Worm (Caenorhabditis elegans) whole organism, midembryonic: Measurements from ENCODE around the gene sri-39.
A peak's percentile ranks its signal among the peaks of the same experiment; 100 is the strongest.

Experiments
- T22C8.4 ChIP-seq: fragments of 200-800 bp; sonication (Bioruptor generic); IDR thresholded peaks from 2 replicates; pipeline ENCODE4 v1.3.6; 2022; ENCODE audit warnings: missing genetic modification characterization, missing compliant biosample characterization
- cog-1 ChIP-seq: sonication (generic microtip); optimal IDR thresholded peaks from 2 replicates; lab custom pipeline; 2016; ENCODE audit warnings: missing genetic modification characterization, missing compliant biosample characterization
- flt-1 ChIP-seq: fragments of 200-800 bp; sonication (Bioruptor generic); IDR thresholded peaks from 2 replicates; pipeline ENCODE4 v1.3.6; 2022; ENCODE audit warnings: missing genetic modification characterization, missing compliant biosample characterization
- klf-2 ChIP-seq: fragments of 200-800 bp; sonication (Bioruptor generic); conservative IDR thresholded peaks from 2 replicates; pipeline ENCODE4 v1.3.6; 2022; ENCODE audit warnings: missing genetic modification reagents, missing genetic modification characterization, missing compliant biosample characterization
- med-1 ChIP-seq: sonication (generic microtip); optimal IDR thresholded peaks from 2 replicates; lab custom pipeline; 2017; ENCODE audit warnings: missing genetic modification characterization, mild to moderate bottlenecking, missing compliant biosample characterization, antibody characterized with exemption, missing genetic modification reagents; ENCODE audit not compliant: insufficient read depth
- ref-1 ChIP-seq: fragments of 200-800 bp; sonication (Bioruptor generic); conservative IDR thresholded peaks from 2 replicates; pipeline ENCODE4 v1.3.6; 2022; ENCODE audit warnings: missing genetic modification reagents, missing genetic modification characterization, missing compliant biosample characterization
- tab-1 ChIP-seq: fragments of 200-800 bp; sonication (Bioruptor generic); IDR thresholded peaks from 2 replicates; pipeline ENCODE4 v1.3.6; 2022; ENCODE audit warnings: missing genetic modification characterization, missing compliant biosample characterization
- ztf-23 ChIP-seq: fragments of 200-800 bp; sonication (Bioruptor generic); IDR thresholded peaks from 2 replicates; pipeline ENCODE4 v1.3.6; 2022; ENCODE audit warnings: missing genetic modification reagents, missing genetic modification characterization, missing compliant biosample characterization
- ztf-29 ChIP-seq: fragments of 200-800 bp; sonication (Bioruptor generic); IDR thresholded peaks from 2 replicates; pipeline ENCODE4 v1.3.6; 2022; ENCODE audit warnings: missing genetic modification reagents, missing genetic modification characterization, missing compliant biosample characterization

Gene sri-39

DNA sequence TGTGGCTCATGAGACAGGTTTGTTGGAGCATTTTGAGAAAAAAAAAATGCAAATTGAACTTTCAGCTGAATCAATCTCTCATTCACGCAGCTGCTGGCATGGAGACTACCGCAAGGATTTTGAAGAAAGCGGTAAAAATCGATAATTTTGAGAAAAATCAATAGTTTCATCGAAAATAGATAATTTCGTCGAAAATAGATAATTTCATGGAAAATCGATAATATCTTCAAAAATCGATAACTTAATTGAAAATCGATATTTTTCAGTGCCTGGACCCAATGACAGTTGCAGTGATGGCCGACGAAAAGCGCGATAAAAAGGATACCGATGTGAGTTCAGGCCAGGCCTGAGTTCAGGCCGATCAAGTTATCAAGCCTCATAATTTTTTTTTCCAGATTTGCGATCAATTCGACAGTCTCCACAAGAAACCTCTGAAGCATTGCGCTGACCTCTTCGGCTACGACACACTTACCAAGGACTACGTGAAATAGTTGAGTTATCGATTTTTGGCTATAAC is 35.7 kb downstream of the sri-39 start, which contains the start of gene D2062.4:
D2062.4 (plus strand) TSS at position 467 of the 517 bp plus-strand sequence.
- peak; percentile 53; the same call in 1 of the 2 replicates for TF ChIP-seq T22C8.4 (GFP tag; lab: Robert Waterston, UW)

DNA sequence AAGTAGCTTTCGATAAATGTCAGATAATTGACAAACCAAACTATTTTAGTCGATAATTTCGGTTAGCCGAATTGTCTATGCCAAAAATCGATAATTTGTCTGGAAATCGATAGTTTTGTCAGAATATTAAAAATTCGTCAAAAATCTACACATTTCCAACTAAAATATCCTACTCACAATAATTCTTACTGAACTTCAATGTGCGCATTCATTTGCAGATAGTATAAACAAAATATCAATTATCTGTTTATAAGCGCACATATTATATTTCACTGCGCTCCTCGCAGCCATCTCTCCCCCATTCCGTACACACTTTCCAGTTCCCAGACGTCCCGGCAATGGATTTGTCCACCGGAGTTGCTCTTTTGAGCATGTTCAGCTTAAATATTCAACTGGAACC is 37.5 kb downstream of the sri-39 start, which contains the start of gene lgc-28:
lgc-28 (plus strand) TSS at position 301 of the 400 bp plus-strand sequence.
- TF ChIP-seq ref-1 (GFP tag; lab: Robert Waterston, UW) (no peak), klf-2 (GFP tag; lab: Robert Waterston, UW) (no peak), ztf-23 (GFP tag; lab: Robert Waterston, UW) (no peak), T22C8.4 (GFP tag; lab: Robert Waterston, UW) (no peak), flt-1 (GFP tag; lab: Robert Waterston, UW) (no peak), tab-1 (GFP tag; lab: Robert Waterston, UW) (no peak), ztf-29 (no peak), med-1 (GFP tag; lab: Kevin White, UChicago) (no peak), cog-1 (tag; lab: Kevin White, UChicago) (no peak)

DNA sequence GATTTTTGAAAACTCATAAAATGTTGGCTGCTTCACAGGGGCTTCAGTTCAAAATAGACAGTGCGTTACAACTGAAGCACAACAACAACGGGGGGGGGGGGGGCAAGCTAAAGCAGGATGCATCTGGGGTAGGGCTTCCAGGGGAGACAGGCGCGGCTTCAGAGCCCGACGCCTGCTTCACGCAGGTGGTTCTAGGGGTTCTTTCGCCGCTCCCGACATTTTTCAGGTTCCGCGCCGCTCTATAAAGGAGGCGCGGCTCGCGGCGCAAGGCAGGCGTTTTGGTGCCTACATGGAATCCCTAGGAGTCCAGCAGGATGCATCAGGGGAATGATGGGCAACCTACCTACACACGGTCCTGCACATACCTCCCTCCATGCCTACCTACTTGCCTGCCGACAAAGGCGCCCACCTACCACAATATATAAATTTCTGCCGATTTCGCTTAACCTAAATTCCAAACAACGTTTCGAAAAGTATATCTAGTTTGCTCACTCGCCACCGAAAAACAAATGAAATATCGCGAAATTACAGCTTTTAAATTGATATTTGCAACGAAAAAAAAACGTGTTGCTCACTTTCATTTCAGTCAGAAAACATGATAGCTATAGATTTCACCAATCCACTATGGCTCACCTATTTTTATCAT is 40.0 kb downstream of the sri-39 start, which contains the start of gene sri-71:
sri-71 (plus strand) TSS at position 596 of the 646 bp plus-strand sequence.
- no peak for TF ChIP-seq ztf-23 (GFP tag; lab: Robert Waterston, UW)
- no peak for TF ChIP-seq med-1 (GFP tag; lab: Kevin White, UChicago)
- TF ChIP-seq ztf-29: no peak
- no peak for TF ChIP-seq cog-1 (tag; lab: Kevin White, UChicago)
- TF ChIP-seq flt-1 (GFP tag; lab: Robert Waterston, UW): no peak
- TF ChIP-seq klf-2 (GFP tag; lab: Robert Waterston, UW): no peak

DNA sequence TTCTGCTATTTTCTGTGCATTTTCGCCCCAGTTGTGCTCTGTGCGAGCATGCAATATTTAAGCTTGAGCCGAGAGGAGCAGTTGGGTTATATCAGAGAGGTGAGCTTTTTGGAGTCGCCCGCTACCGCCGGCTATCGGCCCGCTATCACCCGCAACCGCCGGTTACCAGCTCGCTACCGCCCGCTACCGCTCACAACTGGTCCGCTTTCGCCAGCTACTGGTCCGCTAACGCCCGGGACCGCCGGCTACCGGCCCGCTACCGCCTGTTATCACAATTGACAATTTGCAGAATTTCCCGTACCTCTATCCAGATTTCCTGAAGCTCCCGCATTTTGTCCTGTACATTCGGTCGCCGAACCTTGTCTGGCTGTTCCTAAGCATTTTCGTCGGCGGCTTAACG is 41.1 kb downstream of the sri-39 start:
- no peak for TF ChIP-seq klf-2 (GFP tag; lab: Robert Waterston, UW)
- no peak for TF ChIP-seq cog-1 (tag; lab: Kevin White, UChicago)
- no peak for TF ChIP-seq ref-1 (GFP tag; lab: Robert Waterston, UW)
- TF ChIP-seq flt-1 (GFP tag; lab: Robert Waterston, UW): peak; percentile 44; the same call in 1 of the 2 replicates
- no peak for TF ChIP-seq ztf-29

DNA sequence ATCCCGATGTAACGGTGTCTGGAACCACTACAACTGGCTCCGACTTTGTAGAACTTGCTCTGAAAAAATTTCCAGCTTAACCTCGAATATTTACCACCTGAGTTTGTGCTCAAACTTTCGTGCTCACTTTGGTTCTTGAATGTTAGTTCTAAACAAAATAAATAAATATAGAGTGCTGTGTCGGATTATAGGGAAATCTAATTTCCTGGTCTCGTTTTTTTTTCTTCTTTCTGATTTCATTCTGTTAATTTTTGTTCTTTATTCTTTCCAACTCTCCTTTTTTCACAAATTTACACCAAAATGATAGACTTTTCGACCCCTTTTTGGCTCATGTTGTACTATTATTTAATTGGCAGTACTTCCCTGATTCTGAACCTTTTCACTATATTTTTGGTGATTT is 42.0 kb downstream of the sri-39 start, which contains the start of gene sri-37:
sri-37 (plus strand) TSS at position 301 of the 400 bp plus-strand sequence.
- no peak for TF ChIP-seq T22C8.4 (GFP tag; lab: Robert Waterston, UW)
- no peak for TF ChIP-seq flt-1 (GFP tag; lab: Robert Waterston, UW)
- no peak for TF ChIP-seq ztf-23 (GFP tag; lab: Robert Waterston, UW)
- no peak for TF ChIP-seq ztf-29
- no peak for TF ChIP-seq tab-1 (GFP tag; lab: Robert Waterston, UW)
- TF ChIP-seq klf-2 (GFP tag; lab: Robert Waterston, UW): no peak
- TF ChIP-seq med-1 (GFP tag; lab: Kevin White, UChicago): no peak
- no peak for TF ChIP-seq ref-1 (GFP tag; lab: Robert Waterston, UW)
- no peak for TF ChIP-seq cog-1 (tag; lab: Kevin White, UChicago)

DNA sequence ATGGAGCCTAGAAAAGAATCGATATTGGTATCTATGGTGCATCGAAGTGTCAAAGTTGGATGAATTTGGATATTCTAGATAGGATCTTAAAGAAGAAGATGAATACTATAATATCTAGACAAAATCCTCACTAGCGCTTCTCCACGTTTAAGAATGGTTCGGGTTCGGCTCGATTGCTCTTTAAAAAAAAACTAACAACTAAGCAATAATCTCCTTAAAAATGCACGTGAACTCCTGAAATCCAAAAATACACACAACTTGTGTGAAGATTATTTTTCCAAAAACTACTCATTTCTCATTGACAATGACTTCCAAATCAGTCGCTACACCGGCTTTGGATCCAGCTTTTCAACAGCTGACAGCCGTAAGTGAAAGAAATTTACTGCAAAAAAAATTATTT is 43.9 kb downstream of the sri-39 start, which contains the start of gene D2062.1:
D2062.1 (plus strand) TSS at position 301 of the 400 bp plus-strand sequence.
- TF ChIP-seq tab-1 (GFP tag; lab: Robert Waterston, UW) (no peak), klf-2 (GFP tag; lab: Robert Waterston, UW) (no peak), ztf-29 (no peak), med-1 (GFP tag; lab: Kevin White, UChicago) (no peak), cog-1 (tag; lab: Kevin White, UChicago) (no peak), T22C8.4 (GFP tag; lab: Robert Waterston, UW) (no peak), flt-1 (GFP tag; lab: Robert Waterston, UW) (no peak), ztf-23 (GFP tag; lab: Robert Waterston, UW) (no peak), ref-1 (GFP tag; lab: Robert Waterston, UW) (no peak)

DNA sequence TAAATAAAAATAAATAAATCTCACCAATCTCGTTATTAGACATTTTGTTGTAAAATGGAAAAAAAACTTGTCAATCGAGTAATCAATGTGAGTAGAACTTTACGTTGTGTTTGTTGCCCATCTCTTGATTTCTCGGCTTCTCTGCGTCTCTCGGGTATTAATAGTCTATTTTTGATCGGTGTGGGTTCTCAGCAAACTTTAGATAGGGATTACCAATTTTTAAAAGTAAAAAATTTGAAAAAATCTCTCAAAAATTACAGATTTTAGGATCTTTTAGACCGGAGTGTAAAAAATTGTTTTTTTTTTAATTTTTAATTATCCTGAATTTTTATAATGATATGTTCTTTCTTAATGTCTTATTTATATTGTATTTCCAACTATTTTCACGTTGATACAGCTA is 50.1 kb downstream of the sri-39 start, which contains the start of gene F22E5.21:
F22E5.21 (minus strand) TSS at position 101 of the 400 bp plus-strand sequence.
- TF ChIP-seq T22C8.4 (GFP tag; lab: Robert Waterston, UW): no peak
- TF ChIP-seq tab-1 (GFP tag; lab: Robert Waterston, UW): no peak
- TF ChIP-seq ztf-23 (GFP tag; lab: Robert Waterston, UW): no peak
- TF ChIP-seq flt-1 (GFP tag; lab: Robert Waterston, UW): no peak
- no peak for TF ChIP-seq cog-1 (tag; lab: Kevin White, UChicago)
- no peak for TF ChIP-seq ztf-29
- TF ChIP-seq klf-2 (GFP tag; lab: Robert Waterston, UW): no peak

DNA sequence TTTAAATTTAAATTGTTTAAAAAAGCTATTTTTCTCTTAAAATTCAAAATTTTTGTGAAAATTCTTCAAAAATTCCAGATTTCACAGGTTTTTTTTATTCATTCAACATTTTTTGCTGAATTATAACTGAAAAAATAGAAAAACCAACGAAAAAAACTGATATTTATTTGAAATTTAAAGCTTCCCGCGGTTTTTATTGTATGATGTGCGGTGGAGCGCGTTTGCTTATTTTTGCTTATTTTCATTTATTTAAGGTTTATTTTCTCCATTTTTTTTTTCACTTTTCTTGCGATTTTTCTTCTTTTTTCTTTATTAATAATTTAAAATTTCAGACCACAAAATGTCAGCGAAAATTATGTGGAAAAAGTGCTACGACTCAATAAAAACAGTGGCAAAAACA is 50.8 kb downstream of the sri-39 start, which contains the start of gene F22E5.9:
F22E5.9 (plus strand) TSS at position 327 of the 400 bp plus-strand sequence.
- TF ChIP-seq ztf-23 (GFP tag; lab: Robert Waterston, UW) (no peak), med-1 (GFP tag; lab: Kevin White, UChicago) (no peak), T22C8.4 (GFP tag; lab: Robert Waterston, UW) (no peak)
